Fruit fly (Drosophila melanogaster): Measurements from ENCODE around the gene CG8852.

Gene CG8852

DNA sequence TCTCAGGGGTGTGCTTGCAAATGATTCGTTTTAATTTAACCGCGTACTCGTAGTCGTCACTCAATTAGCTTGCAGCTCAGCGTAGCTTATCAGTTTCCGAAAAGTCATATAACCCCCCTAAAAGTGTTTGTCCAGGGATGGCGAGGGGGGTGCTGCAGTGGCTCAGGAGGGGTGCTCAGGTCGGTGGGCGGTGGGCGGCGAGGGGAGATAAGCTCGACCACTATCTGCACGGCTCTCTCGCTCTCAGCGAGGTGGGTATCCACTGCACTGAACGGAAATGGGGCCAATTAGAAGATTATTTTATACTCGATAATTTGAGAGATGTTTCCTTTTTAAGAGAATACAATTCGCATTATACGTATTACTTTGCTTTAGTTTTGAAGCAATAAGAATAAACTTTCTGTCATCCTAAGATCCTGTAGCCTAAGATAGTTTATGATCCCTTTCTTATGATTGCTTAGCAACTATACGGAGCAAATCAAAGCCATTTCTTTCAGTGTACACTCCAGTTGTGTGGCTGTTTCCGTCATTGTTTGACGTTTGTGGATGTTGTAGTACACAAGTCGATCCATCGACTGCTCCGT, 48.3 kb downstream of the CG8852 start (continued):
- TF ChIP-seq fru (optimal IDR thresholded peaks at IDR 0.05) (no peak), wdn (GFP tag; IDR thresholded peaks at IDR 0.05) (no peak), CG13894 (tag; optimal IDR thresholded peaks at IDR 0.05) (no peak), Nf-YB (GFP tag; optimal IDR thresholded peaks at IDR 0.05) (no peak), inv (GFP tag; IDR thresholded peaks at IDR 0.05; ENCODE audit: partially characterized antibody) (no peak), bowl (GFP tag; IDR thresholded peaks at IDR 0.05) (no peak), CG12219 (GFP tag; optimal IDR thresholded peaks at IDR 0.05) (peak; percentile 74), CG15073 (GFP tag; optimal IDR thresholded peaks at IDR 0.05) (no peak), corto (GFP tag; optimal IDR thresholded peaks at IDR 0.05) (no peak), ATbp (GFP tag; optimal IDR thresholded peaks at IDR 0.05) (peak; percentile 8), Nf-YC (tag; optimal IDR thresholded peaks at IDR 0.05) (peak; percentile 25), knrl (GFP tag; IDR thresholded peaks at IDR 0.05; ENCODE audit: partially characterized antibody) (no peak), sr (GFP tag; IDR thresholded peaks at IDR 0.05) (no peak; the same call in 2 of the 3 replicates), stc (GFP tag; IDR thresholded peaks at IDR 0.05) (peak; percentile 61), CG10209 (GFP tag; optimal IDR thresholded peaks at IDR 0.05) (peak; percentile 66), lbe (GFP tag; optimal IDR thresholded peaks at IDR 0.05) (no peak), grau (tag; optimal IDR thresholded peaks at IDR 0.05) (peak; percentile 77), CG15514 (GFP tag; optimal IDR thresholded peaks at IDR 0.05) (no peak), CG32532 (GFP tag; IDR thresholded peaks at IDR 0.05) (peak; percentile 46; the same call in 1 of the 2 replicates), CG7745 (tag; optimal IDR thresholded peaks at IDR 0.05) (no peak), rib (GFP tag; IDR thresholded peaks at IDR 0.05) (no peak), sisA (GFP tag; IDR thresholded peaks at IDR 0.05) (peak; percentile 70), Chrac-16 (GFP tag; optimal IDR thresholded peaks at IDR 0.05) (peak; percentile 23), CG12071 (GFP tag; optimal IDR thresholded peaks at IDR 0.05) (peak; percentile 47), sqz (GFP tag; optimal IDR thresholded peaks at IDR 0.05) (no peak), ssp (GFP tag; IDR thresholded peaks at IDR 0.05) (peak; percentile 61), D (optimal IDR thresholded peaks at IDR 0.05) (no peak), D (GFP tag; optimal IDR thresholded peaks at IDR 0.05) (no peak), sima (GFP tag; optimal IDR thresholded peaks at IDR 0.05) (no peak), mld (GFP tag; IDR thresholded peaks at IDR 0.05; ENCODE audit: partially characterized antibody) (no peak), crol (GFP tag; IDR thresholded peaks at IDR 0.05) (peak; percentile 99), CG10431 (GFP tag; optimal IDR thresholded peaks at IDR 0.05) (no peak), NFAT (GFP tag; IDR thresholded peaks at IDR 0.05) (no peak), CG7786 (GFP tag; optimal IDR thresholded peaks at IDR 0.05) (peak; percentile 58), sug (tag; optimal IDR thresholded peaks at IDR 0.05) (peak; percentile 93), Meics (GFP tag; optimal IDR thresholded peaks at IDR 0.05) (peak; percentile 46), CG1602 (GFP tag; optimal IDR thresholded peaks at IDR 0.05) (peak; percentile 53), Fer2 (tag; optimal IDR thresholded peaks at IDR 0.05) (peak; percentile 8), zfh2 (GFP tag; optimal IDR thresholded peaks at IDR 0.05) (peak; percentile 18), NK7.1 (GFP tag; optimal IDR thresholded peaks at IDR 0.05) (no peak), slp2 (GFP tag; optimal IDR thresholded peaks at IDR 0.05) (peak; percentile 54), CG12299 (tag; optimal IDR thresholded peaks at IDR 0.05) (no peak), CG5245 (GFP tag; optimal IDR thresholded peaks at IDR 0.05) (peak; percentile 46), HHEX (GFP tag; optimal IDR thresholded peaks at IDR 0.05) (peak; percentile 55), mam (GFP tag; optimal IDR thresholded peaks at IDR 0.05) (peak; percentile 55), sc (optimal IDR thresholded peaks at IDR 0.05) (no peak), sc (GFP tag; optimal IDR thresholded peaks at IDR 0.05) (peak; percentile 72), Dll (GFP tag; IDR thresholded peaks at IDR 0.05; ENCODE audit: partially characterized antibody) (no peak), Doc2 (GFP tag; IDR thresholded peaks at IDR 0.05) (no peak), CG10959 (GFP tag; IDR thresholded peaks at IDR 0.05) (no peak), schlank (tag; optimal IDR thresholded peaks at IDR 0.05) (no peak)

Data from whole organism, embryonic.